Worm (Caenorhabditis elegans) whole organism, L4 larva: Measurements from ENCODE around the gene lst-2.

ENCODE experiments used
- F10B5.3 ChIP-seq: sonication (generic microtip); optimal IDR thresholded peaks from 2 replicates; lab custom pipeline; 2016; ENCODE audit warnings: mild to moderate bottlenecking, missing genetic modification characterization, missing compliant biosample characterization
- F26F4.8 ChIP-seq: fragments of 200-800 bp; sonication (Bioruptor generic); conservative IDR thresholded peaks from 2 replicates; pipeline ENCODE4 v1.3.6; 2022; ENCODE audit warnings: missing genetic modification characterization, missing compliant biosample characterization
- R02D3.7 ChIP-seq: fragments of 150-350 bp; sonication (generic microtip); optimal IDR thresholded peaks from 3 replicates; lab custom pipeline; 2014; ENCODE audit warnings: missing biosample characterization, missing genetic modification characterization
- T26A8.4 ChIP-seq: fragments of 200-800 bp; sonication (Bioruptor generic); IDR thresholded peaks from 2 replicates; pipeline ENCODE4 v1.3.6; 2022; ENCODE audit warnings: missing genetic modification characterization, missing compliant biosample characterization
- Y105C5A.15 ChIP-seq: fragments of 200-800 bp; sonication (Bioruptor generic); IDR thresholded peaks from 2 replicates; pipeline ENCODE4 v1.3.6; 2022; ENCODE audit warnings: missing genetic modification characterization, missing compliant biosample characterization
- Y48G9A.11 ChIP-seq: fragments of 200-800 bp; sonication (Bioruptor generic); IDR thresholded peaks from 2 replicates; pipeline ENCODE4 v1.3.6; 2022; ENCODE audit warnings: missing genetic modification reagents, missing genetic modification characterization, missing compliant biosample characterization
- ZK337.2 ChIP-seq: fragments of 200-800 bp; sonication (Bioruptor generic); IDR thresholded peaks from 2 replicates; pipeline ENCODE4 v1.3.6; 2022; ENCODE audit warnings: missing genetic modification reagents, missing genetic modification characterization, missing compliant biosample characterization
- aha-1 ChIP-seq: fragments of 150-350 bp; peaks from one replicate; lab custom pipeline; 2014; ENCODE audit warnings: missing biosample characterization, missing genetic modification characterization
- aly-2 ChIP-seq: sonication (generic microtip); optimal IDR thresholded peaks from 2 replicates; lab custom pipeline; 2018; ENCODE audit warnings: missing biosample characterization, missing genetic modification characterization
- ceh-20 ChIP-seq: fragments of 200-800 bp; sonication (Bioruptor generic); IDR thresholded peaks from 2 replicates; pipeline ENCODE4 v1.3.6; 2022; ENCODE audit warnings: missing genetic modification reagents, missing genetic modification characterization, missing compliant biosample characterization
- daf-12 ChIP-seq: fragments of 150-350 bp; optimal IDR thresholded peaks from 2 replicates; lab custom pipeline; 2014; ENCODE audit warnings: missing biosample characterization, missing genetic modification reagents, missing genetic modification characterization
- daf-16 ChIP-seq, 3 experiments: sonication (generic microtip); optimal IDR thresholded peaks; 2 replicates each; lab custom pipeline; 2016 to 2017; ENCODE audit warnings: missing genetic modification characterization in 3 of 3, missing genetic modification reagents in 3 of 3, mild to moderate bottlenecking in 2 of 3, missing compliant biosample characterization in 2 of 3, missing biosample characterization in 1 of 3, moderate library complexity in 1 of 3
- daf-19 ChIP-seq: fragments of 200-800 bp; sonication (Bioruptor generic); conservative IDR thresholded peaks from 2 replicates; pipeline ENCODE4 v1.3.6; 2022; ENCODE audit warnings: missing genetic modification characterization, missing compliant biosample characterization
- fos-1 ChIP-seq: fragments of 150-350 bp; optimal IDR thresholded peaks from 2 replicates; lab custom pipeline; 2014; ENCODE audit warnings: missing biosample characterization, missing genetic modification characterization
- gei-8 ChIP-seq: fragments of 200-800 bp; sonication (Bioruptor generic); optimal IDR thresholded peaks from 2 replicates; lab custom pipeline; 2018; ENCODE audit warnings: mild to moderate bottlenecking, missing genetic modification characterization, missing compliant biosample characterization
- hif-1 ChIP-seq, 2 experiments: sonication (generic microtip); optimal IDR thresholded peaks; 2 replicates each; lab custom pipeline; 2016 to 2017; ENCODE audit warnings: missing compliant biosample characterization in 2 of 2, missing genetic modification characterization in 2 of 2, missing genetic modification reagents in 2 of 2, missing genotype in 2 of 2, mild to moderate bottlenecking in 1 of 2
- hlh-30 ChIP-seq: sonication (generic microtip); optimal IDR thresholded peaks from 2 replicates; lab custom pipeline; 2017; ENCODE audit warnings: antibody characterized with exemption, mild to moderate bottlenecking, missing genetic modification characterization, missing compliant biosample characterization; ENCODE audit not compliant: insufficient read depth
- jun-1 ChIP-seq: fragments of 150-350 bp; optimal IDR thresholded peaks from 2 replicates; lab custom pipeline; 2014; ENCODE audit warnings: missing biosample characterization, missing genetic modification reagents, missing genetic modification characterization
- lim-7 ChIP-seq: fragments of 200-800 bp; sonication (Bioruptor generic); IDR thresholded peaks from 2 replicates; pipeline ENCODE4 v1.3.6; 2022; ENCODE audit warnings: missing genetic modification characterization, missing compliant biosample characterization
- lin-1 ChIP-seq: fragments of 200-800 bp; sonication (Bioruptor generic); IDR thresholded peaks from 2 replicates; pipeline ENCODE4 v1.3.6; 2022; ENCODE audit warnings: missing genetic modification reagents, missing genetic modification characterization, missing compliant biosample characterization
- lin-15B ChIP-seq: fragments of 150-350 bp; sonication (generic microtip); optimal IDR thresholded peaks from 3 replicates; lab custom pipeline; 2014; ENCODE audit warnings: missing biosample characterization, missing genetic modification characterization
- lin-38 ChIP-seq: fragments of 200-800 bp; sonication (Bioruptor generic); IDR thresholded peaks from 2 replicates; pipeline ENCODE4 v1.3.6; 2022; ENCODE audit warnings: missing genetic modification reagents, missing genetic modification characterization, missing compliant biosample characterization
- lir-3 ChIP-seq: sonication (generic microtip); optimal IDR thresholded peaks from 2 replicates; lab custom pipeline; 2016; ENCODE audit warnings: mild to moderate bottlenecking, missing genetic modification characterization, missing compliant biosample characterization
- mdl-1 ChIP-seq, 2 experiments: fragments of 150-350 bp in 1 of 2; sonication (generic microtip) in 1 of 2; optimal IDR thresholded peaks; 2 replicates each; lab custom pipeline; 2014 to 2017; ENCODE audit warnings: missing biosample characterization in 2 of 2, missing genetic modification characterization in 2 of 2
- mes-2 ChIP-seq: sonication (generic microtip); optimal IDR thresholded peaks from 2 replicates; lab custom pipeline; 2016; ENCODE audit warnings: missing genotype, mild to moderate bottlenecking, missing genetic modification characterization, missing compliant biosample characterization; ENCODE audit not compliant: poor library complexity, severe bottlenecking
- mxl-3 ChIP-seq: fragments of 200-800 bp; sonication (Bioruptor generic); optimal IDR thresholded peaks from 2 replicates; lab custom pipeline; 2018; ENCODE audit warnings: mild to moderate bottlenecking, missing genetic modification characterization, missing compliant biosample characterization
- nhr-111 ChIP-seq: fragments of 200-800 bp; sonication (Bioruptor generic); optimal IDR thresholded peaks from 2 replicates; lab custom pipeline; 2018; ENCODE audit warnings: mild to moderate bottlenecking, missing genetic modification characterization, missing compliant biosample characterization
- pha-4 ChIP-seq, 2 experiments: fragments of 150-350 bp in 1 of 2; fragments of 200-800 bp in 1 of 2; sonication (Bioruptor generic) in 1 of 2; IDR thresholded peaks in 1 of 2; optimal IDR thresholded peaks in 1 of 2; 2 replicates each; pipeline versions ENCODE4 v1.3.6 to Lab custom; 2014 to 2022; ENCODE audit warnings: missing genetic modification characterization in 2 of 2, missing genetic modification reagents in 2 of 2, missing biosample characterization in 1 of 2, missing compliant biosample characterization in 1 of 2
- skn-1 ChIP-seq: fragments of 150-350 bp; optimal IDR thresholded peaks from 2 replicates; lab custom pipeline; 2014; ENCODE audit warnings: missing biosample characterization, missing genetic modification characterization
- snpc-1.2 ChIP-seq: fragments of 200-800 bp; sonication (Bioruptor generic); IDR thresholded peaks from 2 replicates; pipeline ENCODE4 v1.3.6; 2022; ENCODE audit warnings: missing genetic modification reagents, missing genetic modification characterization, missing compliant biosample characterization
- unc-62 ChIP-seq, 3 experiments: fragments of 150-350 bp in 1 of 3; sonication (generic microtip); optimal IDR thresholded peaks in 2 of 3; peaks in 1 of 3; 1 replicate in 1 of 3; 2 replicates in 2 of 3; lab custom pipeline; 2014 to 2017; ENCODE audit warnings: missing biosample characterization in 3 of 3, missing genetic modification characterization in 3 of 3, missing genetic modification reagents in 3 of 3, missing genotype in 1 of 3
- vab-7 ChIP-seq: fragments of 200-800 bp; sonication (Bioruptor generic); IDR thresholded peaks from 2 replicates; pipeline ENCODE4 v1.3.6; 2022; ENCODE audit warnings: missing genetic modification reagents, missing genetic modification characterization, missing compliant biosample characterization
- zag-1 ChIP-seq: fragments of 150-350 bp; optimal IDR thresholded peaks from 2 replicates; lab custom pipeline; 2014; ENCODE audit warnings: missing biosample characterization, missing genetic modification characterization
- zfp-3 ChIP-seq: fragments of 200-800 bp; sonication (Bioruptor generic); conservative IDR thresholded peaks from 2 replicates; pipeline ENCODE4 v1.3.6; 2022; ENCODE audit warnings: missing genetic modification reagents, missing genetic modification characterization, missing compliant biosample characterization
- zip-11 ChIP-seq: fragments of 200-800 bp; sonication (Bioruptor generic); IDR thresholded peaks from 2 replicates; pipeline ENCODE4 v1.3.6; 2022; ENCODE audit warnings: missing genetic modification characterization, missing compliant biosample characterization
- ztf-7 ChIP-seq: fragments of 150-350 bp; optimal IDR thresholded peaks from 2 replicates; lab custom pipeline; 2014; ENCODE audit warnings: missing biosample characterization, missing genetic modification characterization

The lst-2 gene

ce11 chrX:4410280-4410911 lies 27.2 kb upstream of the lst-2 start (continued):
- TF ChIP-seq lin-38 (GFP tag; lab: Robert Waterston, UW) (no peak), F10B5.3 (tag; lab: Kevin White, UChicago) (no peak), R02D3.7 (no peak), ztf-7 (tag; lab: Kevin White, UChicago) (no peak), ceh-20 (GFP tag; lab: Robert Waterston, UW) (no peak), F26F4.8 (GFP tag; lab: Robert Waterston, UW) (0 out of 2 replicates have a peak, but pooled peaks have one; percentile 22), Y48G9A.11 (GFP tag; lab: Robert Waterston, UW) (0 out of 2 replicates have a peak, but pooled peaks have one; percentile 52), zip-11 (GFP tag; lab: Robert Waterston, UW) (no peak), lir-3 (tag; lab: Kevin White, UChicago) (peak; percentile 13), T26A8.4 (GFP tag; lab: Robert Waterston, UW) (no peak), hif-1 (tag; optimal IDR thresholded peaks at IDR 0.05; lab: Kevin White, UChicago) (no peak), fos-1 (tag; lab: Kevin White, UChicago) (no peak), daf-12 (no peak), daf-19 (GFP tag; lab: Robert Waterston, UW) (no peak), skn-1 (tag; lab: Kevin White, UChicago) (no peak), nhr-111 (GFP tag; lab: Kevin White, UChicago) (no peak), lin-15B (tag; lab: Kevin White, UChicago) (no peak)

DNA sequence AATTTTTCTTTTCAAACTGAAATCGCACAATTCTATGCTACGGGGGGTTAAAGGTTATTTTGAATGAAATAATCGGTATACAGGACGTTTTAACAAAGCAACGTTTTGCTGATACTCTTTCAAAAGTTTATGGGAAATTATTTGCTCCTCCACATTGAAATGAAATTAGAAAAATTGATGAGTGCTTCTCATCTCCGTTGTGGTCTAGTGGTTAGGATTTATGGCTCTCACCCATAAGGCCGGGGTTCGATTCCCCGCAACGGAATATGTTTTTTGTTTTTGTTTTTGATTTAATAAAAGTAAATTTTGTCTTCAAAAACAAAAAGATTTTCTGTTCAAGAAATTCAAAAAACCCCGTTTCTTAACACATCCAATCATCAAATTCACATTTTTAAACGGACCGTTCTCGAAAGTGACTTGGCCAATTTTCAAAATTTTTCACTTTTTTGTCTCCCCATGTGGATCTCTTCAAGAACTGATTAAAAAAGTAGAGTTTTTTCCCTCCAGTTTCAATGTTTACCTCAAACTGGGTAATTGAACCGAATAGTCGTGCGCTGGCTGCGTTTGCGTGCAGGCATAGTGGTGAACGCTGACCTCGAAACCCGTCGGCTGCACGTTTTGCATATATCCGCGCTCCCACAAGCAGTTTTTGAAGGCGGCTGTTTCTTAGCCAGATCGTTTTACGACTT lies 26.6 kb upstream of the lst-2 start:
- peak; percentile 35 for TF ChIP-seq mes-2
- TF ChIP-seq gei-8 (GFP tag; lab: Kevin White, UChicago), result no peak
- no peak for TF ChIP-seq T26A8.4 (GFP tag; lab: Robert Waterston, UW)
- TF ChIP-seq snpc-1.2 (GFP tag; lab: Robert Waterston, UW), result peak; percentile 10; the same call in 1 of the 2 replicates
- TF ChIP-seq unc-62 (GFP tag; optimal IDR thresholded peaks at IDR 0.05 in 1 of 2; lab: Kevin White, UChicago), result peak in 1 of 2 experiments; percentile 7
- no peak for TF ChIP-seq unc-62 (tag; optimal IDR thresholded peaks at IDR 0.05; lab: Kevin White, UChicago)
- peak in 1 of 2 experiments; percentile 4 for TF ChIP-seq daf-16 (GFP tag; optimal IDR thresholded peaks at IDR 0.05; lab: Kevin White, UChicago)
- TF ChIP-seq daf-16 (tag; optimal IDR thresholded peaks at IDR 0.05; lab: Kevin White, UChicago), result no peak
- peak; percentile 76 for TF ChIP-seq lim-7 (GFP tag; lab: Robert Waterston, UW)
- 0 out of 2 replicates have a peak, but pooled peaks have one; percentile 20 for TF ChIP-seq ZK337.2
- TF ChIP-seq vab-7, result peak; percentile 55; the same call in 1 of the 2 replicates
- TF ChIP-seq pha-4 (GFP tag; IDR thresholded peaks at IDR 0.05; lab: Robert Waterston, UW), result peak; percentile 58; the same call in 1 of the 2 replicates
- no peak for TF ChIP-seq pha-4 (tag; optimal IDR thresholded peaks at IDR 0.05; lab: Kevin White, UChicago)
- peak; percentile 49; the same call in 1 of the 2 replicates for TF ChIP-seq zfp-3 (GFP tag; lab: Robert Waterston, UW)
- 0 out of 2 replicates have a peak, but pooled peaks have one; percentile 43 for TF ChIP-seq F26F4.8 (GFP tag; lab: Robert Waterston, UW)
- TF ChIP-seq lin-1, result peak; percentile 11; the same call in 1 of the 2 replicates
- TF ChIP-seq hlh-30 (tag; lab: Kevin White, UChicago), result no peak

ce11 chrX:4408466-4408865 lies 25.3 kb upstream of the lst-2 start:
- TF ChIP-seq zag-1 (tag; lab: Kevin White, UChicago) (no peak), mdl-1 (tag; optimal IDR thresholded peaks at IDR 0.05; lab: Kevin White, UChicago) (no peak), pha-4 (GFP tag; IDR thresholded peaks at IDR 0.05; lab: Robert Waterston, UW) (no peak), pha-4 (tag; optimal IDR thresholded peaks at IDR 0.05; lab: Kevin White, UChicago) (no peak), jun-1 (tag; lab: Kevin White, UChicago) (no peak), ceh-20 (GFP tag; lab: Robert Waterston, UW) (0 out of 2 replicates have a peak, but pooled peaks have one; percentile 17), Y105C5A.15 (GFP tag; lab: Robert Waterston, UW) (no peak), aly-2 (no peak), aha-1 (peak; percentile 70), hif-1 (tag; optimal IDR thresholded peaks at IDR 0.05; lab: Kevin White, UChicago) (no peak), mxl-3 (no peak), skn-1 (tag; lab: Kevin White, UChicago) (no peak)
